Worm (Caenorhabditis elegans) whole organism, L4/young adult: ENCODE measurements around the gene lsm-1.

ENCODE experiments used
- W03F9.2 ChIP-seq: fragments of 150-350 bp; optimal IDR thresholded peaks from 2 replicates; lab custom pipeline; 2014; ENCODE audit warnings: missing biosample characterization, missing genetic modification characterization
- dao-5 ChIP-seq: sonication (generic microtip); optimal IDR thresholded peaks from 2 replicates; lab custom pipeline; 2016; ENCODE audit warnings: missing genotype, missing genetic modification characterization, moderate library complexity, missing compliant biosample characterization
- him-1 ChIP-seq: sonication (generic microtip); optimal IDR thresholded peaks from 2 replicates; lab custom pipeline; 2016; ENCODE audit warnings: missing genotype, missing genetic modification reagents, missing genetic modification characterization, missing compliant biosample characterization

DNA sequence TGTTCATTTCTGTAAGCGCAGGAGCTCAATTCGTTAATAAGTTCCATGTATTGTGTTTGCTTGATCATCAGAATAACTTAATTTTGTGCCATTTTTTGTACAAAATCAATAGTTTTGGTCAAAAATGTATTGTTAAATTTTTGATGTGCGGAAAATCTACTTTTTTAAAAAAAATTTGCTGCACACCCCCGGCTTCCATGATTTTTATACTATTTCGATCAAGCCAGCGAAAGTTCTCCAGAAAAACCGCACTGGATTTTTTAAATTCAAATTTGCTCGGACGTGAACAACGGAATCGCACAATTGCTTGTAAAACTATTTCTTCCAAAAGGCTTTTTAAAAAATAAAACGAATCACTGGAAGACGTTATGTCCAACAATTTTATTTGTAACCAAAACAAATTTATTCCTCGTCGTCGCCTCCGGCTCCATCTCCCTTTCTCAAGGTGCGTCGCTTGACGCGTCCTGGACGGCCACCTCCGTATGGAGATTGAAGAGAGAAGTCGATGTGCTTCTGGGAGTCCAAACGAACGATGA is 1.6 kb upstream of the lsm-1 start:
- TF ChIP-seq dao-5 (tag; lab: Kevin White, UChicago) (no peak), him-1 (tag; lab: Kevin White, UChicago) (no peak), W03F9.2 (no peak)
